Fruit fly (Drosophila melanogaster) whole organism, pupa: ENCODE measurements around the gene lectin-33A.

Source experiments
- CG12605 ChIP-seq: fragments of 200-800 bp; sonication (Bioruptor generic); IDR thresholded peaks from 2 replicates; pipeline ENCODE4 v1.3.6; 2022; ENCODE audit warnings: missing biosample characterization, missing genetic modification characterization
- CG14655 ChIP-seq: fragments of 200-800 bp; sonication (Bioruptor generic); optimal IDR thresholded peaks from 3 replicates; lab custom pipeline; 2017; ENCODE audit warnings: mild to moderate bottlenecking, missing biosample characterization, missing genetic modification reagents, missing genetic modification characterization
- CG15710 ChIP-seq: fragments of 200-800 bp; sonication (Bioruptor generic); optimal IDR thresholded peaks from 2 replicates; lab custom pipeline; 2018; ENCODE audit warnings: missing biosample characterization, mild to moderate bottlenecking, missing genetic modification characterization, moderate library complexity
- CG32121 ChIP-seq: fragments of 200-800 bp; sonication (Bioruptor generic); IDR thresholded peaks from 2 replicates; pipeline ENCODE4 v1.3.6; 2022; ENCODE audit warnings: missing biosample characterization, missing genetic modification characterization
- CG4496 ChIP-seq: fragments of 200-800 bp; sonication (Bioruptor generic); IDR thresholded peaks from 3 replicates; pipeline ENCODE4 v1.3.6; 2022; ENCODE audit warnings: missing biosample characterization, missing genetic modification characterization
- CG8301 ChIP-seq: fragments of 200-800 bp; sonication (Bioruptor generic); optimal IDR thresholded peaks from 2 replicates; lab custom pipeline; 2018; ENCODE audit warnings: missing biosample characterization, mild to moderate bottlenecking, missing genetic modification characterization
- EcR ChIP-seq: fragments of 200-800 bp; sonication (Bioruptor generic); optimal IDR thresholded peaks from 3 replicates; lab custom pipeline; 2019; ENCODE audit warnings: missing biosample characterization, missing genetic modification characterization, mild to moderate bottlenecking, moderate library complexity, missing genetic modification reagents
- Pif1A ChIP-seq: fragments of 200-800 bp; sonication (Bioruptor generic); optimal IDR thresholded peaks from 3 replicates; lab custom pipeline; 2016; ENCODE audit warnings: missing biosample characterization, missing genetic modification characterization
- Snoo ChIP-seq: fragments of 200-800 bp; sonication (Bioruptor generic); optimal IDR thresholded peaks from 3 replicates; lab custom pipeline; 2017; ENCODE audit warnings: missing biosample characterization, mild to moderate bottlenecking, missing genetic modification characterization, inconsistent platforms
- fd96Ca ChIP-seq: fragments of 200-800 bp; sonication (Bioruptor generic); IDR thresholded peaks from 3 replicates; pipeline ENCODE4 v1.3.6; 2022; ENCODE audit warnings: missing biosample characterization, missing genetic modification characterization
- gl ChIP-seq: fragments of 200-800 bp; sonication (Bioruptor generic); optimal IDR thresholded peaks from 2 replicates; lab custom pipeline; 2018; ENCODE audit warnings: missing biosample characterization, mild to moderate bottlenecking, missing genetic modification characterization

DNA sequence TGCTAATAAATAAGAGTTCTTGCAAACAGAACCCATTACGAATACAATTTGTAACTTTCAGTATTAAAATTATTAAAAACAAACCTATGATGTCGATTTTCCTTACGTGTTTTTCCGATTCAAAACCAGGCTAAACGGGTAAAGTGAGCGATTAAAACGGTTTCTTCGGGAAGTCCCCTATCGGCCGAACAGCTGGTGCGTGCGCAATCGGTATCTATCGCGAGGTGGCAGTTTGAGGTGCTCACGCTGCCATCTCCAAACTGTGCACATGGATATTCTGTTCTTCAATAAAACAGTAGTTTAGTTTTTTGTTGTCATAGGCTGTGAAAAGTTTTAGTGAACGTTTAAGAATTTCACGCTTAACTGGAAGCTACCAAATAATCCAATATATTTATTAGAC, 12.7 kb upstream of the lectin-33A start, which contains the start of gene TTLL4A:
- TF ChIP-seq CG32121 (no peak), CG8301 (tag; lab: Kevin White, UChicago) (no peak), fd96Ca (GFP tag; lab: Robert Waterston, UW) (no peak), Pif1A (GFP tag; lab: Kevin White, UChicago) (no peak), EcR (GFP tag; lab: Kevin White, UChicago) (no peak), CG15710 (tag; lab: Kevin White, UChicago) (no peak), Snoo (tag; lab: Kevin White, UChicago) (no peak), gl (tag; lab: Kevin White, UChicago) (no peak), CG4496 (GFP tag; lab: Robert Waterston, UW) (no peak), CG14655 (GFP tag; lab: Kevin White, UChicago) (no peak), CG12605 (no peak)
